Fruit fly (Drosophila melanogaster) whole organism, embryonic: ENCODE measurements around the gene CG10338.

ENCODE experiments used
- Atf6 ChIP-seq: fragments of 200-800 bp; sonication (Bioruptor generic); IDR thresholded peaks from 2 replicates; pipeline ENCODE4 v1.3.6; 2022; ENCODE audit warnings: missing biosample characterization, missing genetic modification characterization
- Bgb ChIP-seq: fragments of 200-800 bp; sonication (Bioruptor generic); IDR thresholded peaks from 2 replicates; pipeline ENCODE4 v1.3.6; 2022; ENCODE audit warnings: missing biosample characterization, missing genetic modification characterization; ENCODE audit not compliant: partially characterized antibody
- CG10147 ChIP-seq: fragments of 200-800 bp; sonication (Bioruptor generic); optimal IDR thresholded peaks from 2 replicates; lab custom pipeline; 2019; ENCODE audit warnings: missing biosample characterization, mild to moderate bottlenecking, missing genetic modification characterization, moderate library complexity
- CG1024 ChIP-seq: fragments of 200-800 bp; sonication (Bioruptor generic); IDR thresholded peaks from 2 replicates; pipeline ENCODE4 v1.3.6; 2022; ENCODE audit warnings: missing biosample characterization, missing genetic modification characterization
- CG10431 ChIP-seq: fragments of 200-800 bp; sonication (Bioruptor generic); optimal IDR thresholded peaks from 3 replicates; lab custom pipeline; 2018; ENCODE audit warnings: missing biosample characterization, mild to moderate bottlenecking, missing genetic modification characterization
- CG10462 ChIP-seq: fragments of 200-800 bp; sonication (Bioruptor generic); optimal IDR thresholded peaks from 2 replicates; lab custom pipeline; 2016; ENCODE audit warnings: missing biosample characterization, missing genetic modification characterization
- CG11398 ChIP-seq: fragments of 200-800 bp; sonication (Bioruptor generic); optimal IDR thresholded peaks from 2 replicates; lab custom pipeline; 2016; ENCODE audit warnings: missing biosample characterization, missing genetic modification characterization
- CG14014 ChIP-seq: fragments of 200-800 bp; sonication (Bioruptor generic); IDR thresholded peaks from 2 replicates; pipeline ENCODE4 v1.3.6; 2022; ENCODE audit warnings: missing biosample characterization, missing genetic modification characterization
- CG15479 ChIP-seq: fragments of 200-800 bp; sonication (Bioruptor generic); optimal IDR thresholded peaks from 3 replicates; lab custom pipeline; 2019; ENCODE audit warnings: missing biosample characterization, mild to moderate bottlenecking, missing genetic modification characterization, moderate library complexity
- CG15601 ChIP-seq: fragments of 200-800 bp; sonication (Bioruptor generic); optimal IDR thresholded peaks from 3 replicates; lab custom pipeline; 2019; ENCODE audit warnings: missing biosample characterization, mild to moderate bottlenecking, missing genetic modification characterization, moderate library complexity
- CG1602 ChIP-seq: fragments of 200-800 bp; sonication (Bioruptor generic); optimal IDR thresholded peaks from 3 replicates; lab custom pipeline; 2016; ENCODE audit warnings: missing biosample characterization, missing genetic modification characterization
- CG17568 ChIP-seq: fragments of 200-800 bp; sonication (Bioruptor generic); optimal IDR thresholded peaks from 2 replicates; lab custom pipeline; 2018; ENCODE audit warnings: missing biosample characterization, mild to moderate bottlenecking, missing genetic modification characterization, moderate library complexity
- CG3281 ChIP-seq: fragments of 200-800 bp; sonication (Bioruptor generic); optimal IDR thresholded peaks from 3 replicates; lab custom pipeline; 2017; ENCODE audit warnings: missing biosample characterization, mild to moderate bottlenecking, missing genetic modification characterization
- CG4730 ChIP-seq: fragments of 200-800 bp; sonication (Bioruptor generic); IDR thresholded peaks from 2 replicates; pipeline ENCODE4 v1.3.6; 2022; ENCODE audit warnings: missing biosample characterization, missing genetic modification characterization
- CG6683 ChIP-seq: fragments of 200-800 bp; sonication (Bioruptor generic); optimal IDR thresholded peaks from 2 replicates; lab custom pipeline; 2017; ENCODE audit warnings: missing biosample characterization, mild to moderate bottlenecking, missing genetic modification characterization, missing genetic modification reagents
- CG7556 ChIP-seq: fragments of 200-800 bp; sonication (Bioruptor generic); optimal IDR thresholded peaks from 2 replicates; lab custom pipeline; 2017; ENCODE audit warnings: missing biosample characterization, mild to moderate bottlenecking, missing genetic modification characterization
- CG7928 ChIP-seq: fragments of 200-800 bp; sonication (Bioruptor generic); optimal IDR thresholded peaks from 2 replicates; lab custom pipeline; 2017; ENCODE audit warnings: missing biosample characterization, mild to moderate bottlenecking, missing genetic modification characterization
- CG8359 ChIP-seq: fragments of 200-800 bp; sonication (Bioruptor generic); optimal IDR thresholded peaks from 2 replicates; lab custom pipeline; 2017; ENCODE audit warnings: missing biosample characterization, mild to moderate bottlenecking, missing genetic modification characterization, borderline replicate concordance
- CG8765 ChIP-seq: fragments of 200-800 bp; sonication (Bioruptor generic); IDR thresholded peaks from 2 replicates; pipeline ENCODE4 v1.3.6; 2022; ENCODE audit warnings: missing biosample characterization, missing genetic modification characterization
- Dad ChIP-seq: fragments of 200-800 bp; sonication (Bioruptor generic); optimal IDR thresholded peaks from 3 replicates; lab custom pipeline; 2016; ENCODE audit warnings: missing biosample characterization, missing genetic modification characterization
- Deaf1 ChIP-seq: fragments of 200-800 bp; optimal IDR thresholded peaks from 3 replicates; lab custom pipeline; 2019; ENCODE audit warnings: missing biosample characterization, mild to moderate bottlenecking, missing genetic modification characterization, moderate library complexity
- H15 ChIP-seq: fragments of 200-800 bp; sonication (Bioruptor generic); IDR thresholded peaks from 3 replicates; pipeline ENCODE4 v1.3.6; 2022; ENCODE audit warnings: missing biosample characterization, missing genetic modification characterization
- HLH4C ChIP-seq: fragments of 200-800 bp; sonication (Bioruptor generic); IDR thresholded peaks from 3 replicates; pipeline ENCODE4 v1.3.6; 2022; ENCODE audit warnings: missing biosample characterization, missing genetic modification characterization; ENCODE audit not compliant: partially characterized antibody
- HLHmδ ChIP-seq: fragments of 200-800 bp; sonication (Bioruptor generic); optimal IDR thresholded peaks from 2 replicates; lab custom pipeline; 2018; ENCODE audit warnings: missing biosample characterization, mild to moderate bottlenecking, missing genetic modification characterization, moderate library complexity
- Hand ChIP-seq: fragments of 200-800 bp; sonication (Bioruptor generic); optimal IDR thresholded peaks from 2 replicates; lab custom pipeline; 2017; ENCODE audit warnings: mild to moderate bottlenecking, missing biosample characterization, missing genetic modification reagents, missing genetic modification characterization
- HmgZ ChIP-seq: fragments of 200-800 bp; sonication (Bioruptor generic); optimal IDR thresholded peaks from 2 replicates; lab custom pipeline; 2018; ENCODE audit warnings: missing biosample characterization, mild to moderate bottlenecking, missing genetic modification characterization
- Hr39 ChIP-seq: fragments of >200 bp; optimal IDR thresholded peaks from 2 replicates; lab custom pipeline; 2017
- Oli ChIP-seq: fragments of 200-800 bp; sonication (Bioruptor generic); optimal IDR thresholded peaks from 2 replicates; lab custom pipeline; 2018; ENCODE audit warnings: missing biosample characterization, mild to moderate bottlenecking, missing genetic modification characterization, moderate library complexity
- Poxn ChIP-seq: fragments of 200-800 bp; sonication (Bioruptor generic); IDR thresholded peaks from 2 replicates; pipeline ENCODE4 v1.3.6; 2022; ENCODE audit warnings: missing biosample characterization, missing genetic modification characterization
- ab ChIP-seq: fragments of 200-800 bp; sonication (Bioruptor generic); optimal IDR thresholded peaks from 2 replicates; lab custom pipeline; 2016; ENCODE audit warnings: missing biosample characterization, missing genetic modification characterization
- ase ChIP-seq: fragments of 200-800 bp; sonication (Bioruptor generic); IDR thresholded peaks from 3 replicates; pipeline ENCODE4 v1.3.6; 2022; ENCODE audit warnings: missing biosample characterization, missing genetic modification characterization
- bbx ChIP-seq: fragments of 200-800 bp; sonication (Bioruptor generic); IDR thresholded peaks from 2 replicates; pipeline ENCODE4 v1.3.6; 2022; ENCODE audit warnings: missing biosample characterization, missing genetic modification characterization; ENCODE audit not compliant: partially characterized antibody
- chinmo ChIP-seq: fragments of 200-800 bp; sonication (Bioruptor generic); IDR thresholded peaks from 4 replicates; pipeline ENCODE4 v1.3.6; 2022; ENCODE audit warnings: missing biosample characterization, missing genetic modification characterization; ENCODE audit not compliant: partially characterized antibody
- dimm ChIP-seq: fragments of 200-800 bp; sonication (Bioruptor generic); IDR thresholded peaks from 2 replicates; pipeline ENCODE4 v1.3.6; 2022; ENCODE audit warnings: missing biosample characterization, missing genetic modification characterization
- fu2 ChIP-seq: fragments of 200-800 bp; sonication (Bioruptor generic); optimal IDR thresholded peaks from 2 replicates; lab custom pipeline; 2016; ENCODE audit warnings: missing biosample characterization, missing genetic modification characterization
- gcm ChIP-seq: fragments of 200-800 bp; sonication (Bioruptor generic); optimal IDR thresholded peaks from 2 replicates; lab custom pipeline; 2019; ENCODE audit warnings: missing biosample characterization, mild to moderate bottlenecking, missing genetic modification characterization, moderate library complexity
- grn ChIP-seq: fragments of 200-800 bp; sonication (Bioruptor generic); optimal IDR thresholded peaks from 3 replicates; lab custom pipeline; 2017; ENCODE audit warnings: missing biosample characterization, missing genetic modification characterization
- gro ChIP-seq: fragments of 200-800 bp; sonication (Bioruptor generic); optimal IDR thresholded peaks from 2 replicates; lab custom pipeline; 2016; ENCODE audit warnings: missing biosample characterization, missing genetic modification characterization
- h ChIP-seq: fragments of >200 bp; optimal IDR thresholded peaks from 2 replicates; lab custom pipeline; 2017
- ham ChIP-seq: fragments of 200-800 bp; sonication (Bioruptor generic); IDR thresholded peaks from 2 replicates; pipeline ENCODE4 v1.3.6; 2022; ENCODE audit warnings: missing biosample characterization, missing genetic modification characterization
- insv ChIP-seq, 2 experiments: fragments of 200-800 bp; sonication (Bioruptor generic); optimal IDR thresholded peaks; 3 replicates each; lab custom pipeline; 2016 to 2018; ENCODE audit warnings: missing biosample characterization in 2 of 2, missing genetic modification characterization in 2 of 2
- kay ChIP-seq: fragments of 200-800 bp; sonication (Bioruptor generic); optimal IDR thresholded peaks from 2 replicates; lab custom pipeline; 2016; ENCODE audit warnings: missing biosample characterization, missing genetic modification characterization
- klu ChIP-seq: fragments of 200-800 bp; sonication (Bioruptor generic); IDR thresholded peaks from 2 replicates; pipeline ENCODE4 v1.3.6; 2022; ENCODE audit warnings: missing biosample characterization, missing genetic modification characterization
- kni ChIP-seq: fragments of 200-800 bp; sonication (Bioruptor generic); optimal IDR thresholded peaks from 3 replicates; lab custom pipeline; 2017; ENCODE audit warnings: mild to moderate bottlenecking, missing biosample characterization, missing genetic modification reagents, missing genetic modification characterization
- pita ChIP-seq: fragments of 200-800 bp; sonication (Bioruptor generic); optimal IDR thresholded peaks from 2 replicates; lab custom pipeline; 2017; ENCODE audit warnings: missing biosample characterization, mild to moderate bottlenecking, missing genetic modification characterization
- row ChIP-seq: fragments of 200-800 bp; sonication (Bioruptor generic); IDR thresholded peaks from 3 replicates; pipeline ENCODE4 v1.3.6; 2022; ENCODE audit warnings: missing biosample characterization, missing genetic modification characterization
- run ChIP-seq: fragments of 200-800 bp; sonication (Bioruptor generic); optimal IDR thresholded peaks from 3 replicates; lab custom pipeline; 2018; ENCODE audit warnings: missing biosample characterization, mild to moderate bottlenecking, missing genetic modification characterization
- sc ChIP-seq, 3 experiments: fragments of >200 bp in 2 of 3; fragments of 200-800 bp in 1 of 3; sonication (Bioruptor generic) in 1 of 3; optimal IDR thresholded peaks; 2 replicates in 2 of 3; 3 replicates in 1 of 3; lab custom pipeline; 2017; ENCODE audit warnings: mild to moderate bottlenecking in 1 of 3, missing biosample characterization in 1 of 3, missing genetic modification characterization in 1 of 3, missing genetic modification reagents in 1 of 3
- tgo ChIP-seq: fragments of 200-800 bp; sonication (Bioruptor generic); IDR thresholded peaks from 3 replicates; pipeline ENCODE4 v1.3.6; 2022; ENCODE audit warnings: missing biosample characterization, missing genetic modification characterization

Gene CG10338

DNA sequence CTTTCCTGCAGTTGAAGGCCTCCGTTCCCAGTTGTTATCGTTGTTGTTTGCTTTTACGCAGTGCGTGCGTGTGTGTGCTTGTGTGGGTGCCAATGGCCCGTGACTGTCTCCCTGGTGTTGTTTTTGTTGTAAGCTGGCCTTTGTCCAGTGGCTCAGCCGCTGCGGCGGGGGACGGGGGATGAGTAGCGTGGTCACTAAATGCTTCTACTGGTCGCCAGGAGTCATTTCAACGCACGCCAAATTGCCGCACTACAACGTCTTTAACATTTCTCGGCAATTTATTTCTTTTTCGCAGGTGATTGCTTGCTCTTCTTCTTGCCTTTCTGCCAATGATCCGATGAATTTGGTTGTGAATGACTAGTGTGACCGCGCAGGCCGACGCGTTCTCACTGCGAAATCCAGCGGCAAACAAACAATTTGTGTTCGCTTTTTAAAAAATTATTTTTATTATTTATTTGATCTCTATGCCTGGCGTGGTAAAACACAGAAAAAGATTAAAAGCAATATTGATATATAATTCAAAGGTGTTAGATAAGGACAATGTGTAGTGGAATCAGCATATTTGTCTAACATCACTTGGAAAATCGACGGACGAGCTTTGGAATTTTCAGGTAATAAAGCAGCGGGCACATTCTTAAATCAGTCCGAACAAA, 12.9 kb downstream of the CG10338 start, which contains the start of the genes Faf2 and Grip71 (continued):
- TF ChIP-seq insv (GFP tag; optimal IDR thresholded peaks at IDR 0.05; lab: Kevin White, UChicago), result peak in 1 of 2 experiments; percentile 59
- peak; percentile 75 for TF ChIP-seq CG3281 (GFP tag; lab: Kevin White, UChicago)
- peak; percentile 94 for TF ChIP-seq H15 (GFP tag; lab: Robert Waterston, UW)
- TF ChIP-seq Dad (GFP tag; lab: Kevin White, UChicago), result peak; percentile 70
- TF ChIP-seq CG10147, result peak; percentile 83
- TF ChIP-seq HLH4C (GFP tag; lab: Robert Waterston, UW), result 0 out of 3 replicates have a peak, but pooled peaks have one; percentile 31
- TF ChIP-seq ab (GFP tag; lab: Kevin White, UChicago), result peak; percentile 6
- peak; percentile 94 for TF ChIP-seq HmgZ (tag; lab: Kevin White, UChicago)
- TF ChIP-seq run (tag; lab: Kevin White, UChicago), result peak; percentile 42
- peak; percentile 86 for TF ChIP-seq Oli
- TF ChIP-seq CG15601, result peak; percentile 84
- peak; percentile 52 for TF ChIP-seq Hand (GFP tag; lab: Kevin White, UChicago)
- no peak for TF ChIP-seq CG8359
- TF ChIP-seq kni (GFP tag; lab: Kevin White, UChicago), result no peak
- TF ChIP-seq h (lab: Kevin White, UChicago), result peak; percentile 32
- TF ChIP-seq CG15479 (GFP tag; lab: Kevin White, UChicago), result no peak
- TF ChIP-seq CG17568 (GFP tag; lab: Kevin White, UChicago), result no peak
- TF ChIP-seq CG1602 (GFP tag; lab: Kevin White, UChicago), result peak; percentile 93
- peak; percentile 85 for TF ChIP-seq kay (GFP tag; lab: Kevin White, UChicago)
- TF ChIP-seq CG14014 (GFP tag; lab: Robert Waterston, UW), result peak; percentile 95
- TF ChIP-seq CG7928, result peak; percentile 69
- TF ChIP-seq CG6683 (GFP tag; lab: Kevin White, UChicago), result no peak
- TF ChIP-seq CG8765, result peak; percentile 91
- peak; percentile 58 for TF ChIP-seq Deaf1 (tag; lab: Kevin White, UChicago)
- TF ChIP-seq grn (GFP tag; lab: Kevin White, UChicago), result peak; percentile 63
- no peak for TF ChIP-seq pita
- TF ChIP-seq CG11398, result peak; percentile 14
- no peak for TF ChIP-seq HLHmδ (GFP tag; lab: Kevin White, UChicago)
- TF ChIP-seq klu (GFP tag; lab: Robert Waterston, UW), result peak; percentile 93
- peak; percentile 95 for TF ChIP-seq ase (GFP tag; lab: Robert Waterston, UW)
- peak; percentile 69 for TF ChIP-seq fu2 (GFP tag; lab: Kevin White, UChicago)
- peak; percentile 94 for TF ChIP-seq CG4730 (GFP tag; lab: Robert Waterston, UW)
- peak; percentile 97 for TF ChIP-seq row (GFP tag; lab: Robert Waterston, UW)
- TF ChIP-seq CG7556, result peak; percentile 78
- TF ChIP-seq tgo, result peak; percentile 94
- TF ChIP-seq CG10431 (GFP tag; lab: Kevin White, UChicago), result peak; percentile 27
- TF ChIP-seq gro (GFP tag; lab: Kevin White, UChicago), result peak; percentile 65
- TF ChIP-seq bbx (GFP tag; lab: Robert Waterston, UW), result peak; percentile 17; the same call in 1 of the 2 replicates
- TF ChIP-seq chinmo (GFP tag; lab: Robert Waterston, UW), result peak; percentile 86; the same call in 3 of the 4 replicates
- peak; percentile 59 for TF ChIP-seq gcm (GFP tag; lab: Kevin White, UChicago)
- TF ChIP-seq Poxn (GFP tag; lab: Robert Waterston, UW), result peak; percentile 84
- peak; percentile 88 for TF ChIP-seq Atf6
- TF ChIP-seq CG10462, result peak; percentile 67
- TF ChIP-seq CG1024 (GFP tag; lab: Robert Waterston, UW), result peak; percentile 89
- TF ChIP-seq Hr39 (lab: Kevin White, UChicago), result no peak
- TF ChIP-seq sc (optimal IDR thresholded peaks at IDR 0.05; lab: Kevin White, UChicago), result no peak
- peak; percentile 67 for TF ChIP-seq sc (GFP tag; optimal IDR thresholded peaks at IDR 0.05; lab: Kevin White, UChicago)
- peak; percentile 82 for TF ChIP-seq ham (GFP tag; lab: Robert Waterston, UW)
- peak; percentile 23; the same call in 1 of the 2 replicates for TF ChIP-seq Bgb (GFP tag; lab: Robert Waterston, UW)
- TF ChIP-seq dimm (GFP tag; lab: Robert Waterston, UW), result peak; percentile 82
